Worm (Caenorhabditis elegans) whole organism, late embryonic: ENCODE measurements around the gene memi-2.

Source experiments
- C08G9.2 ChIP-seq: sonication (generic microtip); optimal IDR thresholded peaks from 2 replicates; lab custom pipeline; 2016; ENCODE audit warnings: mild to moderate bottlenecking, missing genetic modification characterization, moderate library complexity, missing compliant biosample characterization
- K02D7.2 ChIP-seq: sonication (generic microtip); optimal IDR thresholded peaks from 2 replicates; lab custom pipeline; 2017; ENCODE audit warnings: mild to moderate bottlenecking, missing genetic modification characterization, missing compliant biosample characterization
- ahr-1 ChIP-seq: sonication (generic microtip); optimal IDR thresholded peaks from 2 replicates; lab custom pipeline; 2016; ENCODE audit warnings: missing genetic modification characterization, missing compliant biosample characterization
- ceh-18 ChIP-seq: sonication (generic microtip); optimal IDR thresholded peaks from 2 replicates; lab custom pipeline; 2016; ENCODE audit warnings: missing genetic modification characterization, missing compliant biosample characterization
- ceh-24 ChIP-seq: sonication (generic microtip); optimal IDR thresholded peaks from 2 replicates; lab custom pipeline; 2016; ENCODE audit warnings: mild to moderate bottlenecking, missing genetic modification characterization, missing compliant biosample characterization
- ceh-30 ChIP-seq: fragments of 150-350 bp; optimal IDR thresholded peaks from 2 replicates; lab custom pipeline; 2014; ENCODE audit warnings: missing biosample characterization, missing genetic modification characterization
- ceh-31 ChIP-seq: sonication (generic microtip); optimal IDR thresholded peaks from 2 replicates; lab custom pipeline; 2016; ENCODE audit warnings: missing genetic modification characterization, missing compliant biosample characterization
- ceh-45 ChIP-seq: fragments of 200-800 bp; sonication (Bioruptor generic); IDR thresholded peaks from 2 replicates; pipeline ENCODE4 v1.3.6; 2022; ENCODE audit warnings: missing genetic modification reagents, missing genetic modification characterization, missing compliant biosample characterization
- che-1 ChIP-seq: sonication (generic microtip); optimal IDR thresholded peaks from 2 replicates; lab custom pipeline; 2016; ENCODE audit warnings: mild to moderate bottlenecking, missing genetic modification characterization, missing compliant biosample characterization
- dmd-4 ChIP-seq: sonication (generic microtip); optimal IDR thresholded peaks from 2 replicates; lab custom pipeline; 2016; ENCODE audit warnings: borderline replicate concordance, missing genetic modification characterization, missing compliant biosample characterization
- dve-1 ChIP-seq: sonication (generic microtip); optimal IDR thresholded peaks from 2 replicates; lab custom pipeline; 2017; ENCODE audit warnings: antibody characterized with exemption, mild to moderate bottlenecking, missing genetic modification characterization, missing compliant biosample characterization
- elt-2 ChIP-seq: sonication (generic microtip); optimal IDR thresholded peaks from 2 replicates; lab custom pipeline; 2016; ENCODE audit warnings: missing genetic modification reagents, missing genetic modification characterization, missing compliant biosample characterization
- gmeb-2 ChIP-seq: sonication (generic microtip); optimal IDR thresholded peaks from 2 replicates; lab custom pipeline; 2016; ENCODE audit warnings: missing genetic modification characterization, inconsistent platforms, missing compliant biosample characterization
- hlh-13 ChIP-seq: fragments of 200-800 bp; sonication (Bioruptor generic); optimal IDR thresholded peaks from 2 replicates; lab custom pipeline; 2018; ENCODE audit warnings: mild to moderate bottlenecking, missing genetic modification characterization, missing compliant biosample characterization
- hlh-30 ChIP-seq: sonication (generic microtip); optimal IDR thresholded peaks from 2 replicates; lab custom pipeline; 2017; ENCODE audit warnings: antibody characterized with exemption, missing genetic modification characterization, missing compliant biosample characterization; ENCODE audit not compliant: insufficient read depth
- hlh-6 ChIP-seq: sonication (generic microtip); optimal IDR thresholded peaks from 2 replicates; lab custom pipeline; 2016; ENCODE audit warnings: missing genotype, missing genetic modification characterization, missing compliant biosample characterization
- hlh-8 ChIP-seq: sonication (generic microtip); optimal IDR thresholded peaks from 2 replicates; lab custom pipeline; 2016; ENCODE audit warnings: missing genotype, missing genetic modification characterization, missing compliant biosample characterization
- lim-6 ChIP-seq: sonication (generic microtip); optimal IDR thresholded peaks from 2 replicates; lab custom pipeline; 2016; ENCODE audit warnings: missing genetic modification characterization, missing compliant biosample characterization
- lin-11 ChIP-seq: fragments of 200-800 bp; sonication (Bioruptor generic); optimal IDR thresholded peaks from 2 replicates; lab custom pipeline; 2018; ENCODE audit warnings: mild to moderate bottlenecking, missing genetic modification characterization, missing compliant biosample characterization
- madf-2 ChIP-seq: sonication (generic microtip); optimal IDR thresholded peaks from 2 replicates; lab custom pipeline; 2017; ENCODE audit warnings: missing genetic modification characterization, missing compliant biosample characterization
- nfya-1 ChIP-seq: sonication (generic microtip); optimal IDR thresholded peaks from 2 replicates; lab custom pipeline; 2017; ENCODE audit warnings: missing genetic modification characterization, mild to moderate bottlenecking, missing compliant biosample characterization, antibody characterized with exemption, moderate library complexity
- nhr-11 ChIP-seq: fragments of 150-350 bp; optimal IDR thresholded peaks from 2 replicates; lab custom pipeline; 2014; ENCODE audit warnings: missing biosample characterization, missing genetic modification characterization
- pag-3 ChIP-seq: sonication (generic microtip); optimal IDR thresholded peaks from 2 replicates; lab custom pipeline; 2016; ENCODE audit warnings: missing compliant biosample characterization, missing genetic modification characterization, borderline replicate concordance
- pat-9 ChIP-seq: fragments of 200-800 bp; sonication (Bioruptor generic); optimal IDR thresholded peaks from 2 replicates; lab custom pipeline; 2018; ENCODE audit warnings: mild to moderate bottlenecking, missing genetic modification characterization, moderate library complexity, missing compliant biosample characterization
- pax-1 ChIP-seq: fragments of 150-350 bp; optimal IDR thresholded peaks from 2 replicates; lab custom pipeline; 2014; ENCODE audit warnings: missing biosample characterization, missing genetic modification characterization
- pha-4 ChIP-seq: fragments of 150-350 bp; optimal IDR thresholded peaks from 2 replicates; lab custom pipeline; 2018; ENCODE audit warnings: missing biosample characterization, missing genetic modification reagents, missing genetic modification characterization
- pqm-1 ChIP-seq: sonication (generic microtip); optimal IDR thresholded peaks from 2 replicates; lab custom pipeline; 2016; ENCODE audit warnings: missing genetic modification characterization, missing compliant biosample characterization
- sdc-2 ChIP-seq: sonication (generic microtip); optimal IDR thresholded peaks from 2 replicates; lab custom pipeline; 2016; ENCODE audit warnings: missing genotype, missing genetic modification characterization, missing compliant biosample characterization
- sox-2 ChIP-seq: fragments of 200-800 bp; sonication (Bioruptor generic); IDR thresholded peaks from 2 replicates; pipeline ENCODE4 v1.3.6; 2022; ENCODE audit warnings: missing genetic modification reagents, missing genetic modification characterization, missing compliant biosample characterization
- sox-4 ChIP-seq: sonication (generic microtip); optimal IDR thresholded peaks from 2 replicates; lab custom pipeline; 2017; ENCODE audit warnings: mild to moderate bottlenecking, missing genetic modification characterization, inconsistent platforms, missing compliant biosample characterization
- tbx-2 ChIP-seq: sonication (generic microtip); optimal IDR thresholded peaks from 2 replicates; lab custom pipeline; 2016; ENCODE audit warnings: missing genetic modification characterization, missing compliant biosample characterization
- ttx-3 ChIP-seq: sonication (generic microtip); optimal IDR thresholded peaks from 2 replicates; lab custom pipeline; 2016; ENCODE audit warnings: missing genetic modification reagents, missing genetic modification characterization, missing compliant biosample characterization
- unc-3 ChIP-seq, 2 experiments: fragments of 200-800 bp in 1 of 2; sonication (Bioruptor generic) in 1 of 2; sonication (generic microtip) in 1 of 2; conservative IDR thresholded peaks in 1 of 2; optimal IDR thresholded peaks in 1 of 2; 2 replicates each; pipeline versions ENCODE4 v1.3.6 to Lab custom; 2016 to 2022; ENCODE audit warnings: missing compliant biosample characterization in 2 of 2, missing genetic modification characterization in 2 of 2, missing genetic modification reagents in 1 of 2
- zip-5 ChIP-seq: sonication (generic microtip); optimal IDR thresholded peaks from 2 replicates; lab custom pipeline; 2016; ENCODE audit warnings: missing genetic modification characterization, missing compliant biosample characterization

The memi-2 gene

ce11 chrIV:13360144-13360543 lies 40.2 kb downstream of the memi-2 start, which contains the start of gene Y62E10A.3:
Gene Y62E10A.3 (minus strand): TSS chrIV:13360244.
- TF ChIP-seq ceh-18 (tag; lab: Kevin White, UChicago) (no peak), ceh-45 (GFP tag; lab: Robert Waterston, UW) (no peak), nfya-1 (no peak), pqm-1 (tag; lab: Kevin White, UChicago) (no peak), tbx-2 (tag; lab: Kevin White, UChicago) (no peak), sdc-2 (no peak), gmeb-2 (no peak), ahr-1 (no peak), pax-1 (no peak), K02D7.2 (tag; lab: Kevin White, UChicago) (no peak), unc-3 (GFP tag; conservative IDR thresholded peaks at IDR 0.05; lab: Robert Waterston, UW) (no peak), unc-3 (tag; optimal IDR thresholded peaks at IDR 0.05; lab: Kevin White, UChicago) (no peak), nhr-11 (tag; lab: Kevin White, UChicago) (no peak)

- TF ChIP-seq dve-1 (no peak), zip-5 (tag; lab: Kevin White, UChicago) (no peak), pag-3 (tag; lab: Kevin White, UChicago) (no peak), madf-2 (no peak), hlh-8 (tag; lab: Kevin White, UChicago) (no peak), K02D7.2 (tag; lab: Kevin White, UChicago) (no peak), ceh-18 (tag; lab: Kevin White, UChicago) (no peak), pha-4 (tag; lab: Kevin White, UChicago) (no peak), elt-2 (tag; lab: Kevin White, UChicago) (no peak), sox-4 (tag; lab: Kevin White, UChicago) (no peak)
Observed at ce11 chrIV:13358488-13358887, 41.8 kb downstream of the memi-2 start, which contains the start of gene W02A2.8. Gene W02A2.8 (minus strand): TSS chrIV:13358588.

ce11 chrIV:13356005-13356404 lies 44.3 kb downstream of the memi-2 start:
- no peak for TF ChIP-seq hlh-13 (GFP tag; lab: Kevin White, UChicago)
- TF ChIP-seq ceh-31 (tag; lab: Kevin White, UChicago): no peak
- no peak for TF ChIP-seq hlh-8 (tag; lab: Kevin White, UChicago)
- TF ChIP-seq hlh-6 (tag; lab: Kevin White, UChicago): no peak
- TF ChIP-seq C08G9.2 (tag; lab: Kevin White, UChicago): no peak
- no peak for TF ChIP-seq pat-9 (tag; lab: Kevin White, UChicago)
- no peak for TF ChIP-seq K02D7.2 (tag; lab: Kevin White, UChicago)
- no peak for TF ChIP-seq ceh-24 (tag; lab: Kevin White, UChicago)
- no peak for TF ChIP-seq ttx-3
- TF ChIP-seq elt-2 (tag; lab: Kevin White, UChicago): no peak

- no peak for TF ChIP-seq hlh-30 (tag; lab: Kevin White, UChicago)
- TF ChIP-seq dmd-4: no peak
- TF ChIP-seq K02D7.2 (tag; lab: Kevin White, UChicago): no peak
- TF ChIP-seq sox-2: no peak
- no peak for TF ChIP-seq lim-6 (tag; lab: Kevin White, UChicago)
- TF ChIP-seq, all 69 proteins: peak for 0
Observed at ce11 chrIV:13354044-13354443, 46.3 kb downstream of the memi-2 start.

- TF ChIP-seq ceh-30 (tag; lab: Kevin White, UChicago) (no peak), unc-3 (GFP tag; conservative IDR thresholded peaks at IDR 0.05; lab: Robert Waterston, UW) (no peak), unc-3 (tag; optimal IDR thresholded peaks at IDR 0.05; lab: Kevin White, UChicago) (no peak), che-1 (tag; lab: Kevin White, UChicago) (no peak), lin-11 (no peak), elt-2 (tag; lab: Kevin White, UChicago) (no peak), pha-4 (tag; lab: Kevin White, UChicago) (no peak), dmd-4 (no peak), ceh-24 (tag; lab: Kevin White, UChicago) (no peak), ttx-3 (no peak), sdc-2 (no peak)
- TF ChIP-seq, all 69 proteins: peak for 0
Observed at ce11 chrIV:13353143-13353773, 47.0 kb downstream of the memi-2 start, which contains the start of the genes rec-8 and mex-5. Gene rec-8 (minus strand): TSS chrIV:13353193. Gene mex-5 (plus strand): TSS chrIV:13353723.
